Worm (Caenorhabditis elegans) whole organism, midembryonic: Measurements from ENCODE around the gene vab-1.

Experiments used
- T22C8.4 ChIP-seq: fragments of 200-800 bp; sonication (Bioruptor generic); IDR thresholded peaks from 2 replicates; pipeline ENCODE4 v1.3.6; 2022; ENCODE audit warnings: missing genetic modification characterization, missing compliant biosample characterization
- cog-1 ChIP-seq: sonication (generic microtip); optimal IDR thresholded peaks from 2 replicates; lab custom pipeline; 2016; ENCODE audit warnings: missing genetic modification characterization, missing compliant biosample characterization
- flt-1 ChIP-seq: fragments of 200-800 bp; sonication (Bioruptor generic); IDR thresholded peaks from 2 replicates; pipeline ENCODE4 v1.3.6; 2022; ENCODE audit warnings: missing genetic modification characterization, missing compliant biosample characterization
- klf-2 ChIP-seq: fragments of 200-800 bp; sonication (Bioruptor generic); conservative IDR thresholded peaks from 2 replicates; pipeline ENCODE4 v1.3.6; 2022; ENCODE audit warnings: missing genetic modification reagents, missing genetic modification characterization, missing compliant biosample characterization
- med-1 ChIP-seq: sonication (generic microtip); optimal IDR thresholded peaks from 2 replicates; lab custom pipeline; 2017; ENCODE audit warnings: missing genetic modification characterization, mild to moderate bottlenecking, missing compliant biosample characterization, antibody characterized with exemption, missing genetic modification reagents; ENCODE audit not compliant: insufficient read depth
- ref-1 ChIP-seq: fragments of 200-800 bp; sonication (Bioruptor generic); conservative IDR thresholded peaks from 2 replicates; pipeline ENCODE4 v1.3.6; 2022; ENCODE audit warnings: missing genetic modification reagents, missing genetic modification characterization, missing compliant biosample characterization
- tab-1 ChIP-seq: fragments of 200-800 bp; sonication (Bioruptor generic); IDR thresholded peaks from 2 replicates; pipeline ENCODE4 v1.3.6; 2022; ENCODE audit warnings: missing genetic modification characterization, missing compliant biosample characterization
- ztf-23 ChIP-seq: fragments of 200-800 bp; sonication (Bioruptor generic); IDR thresholded peaks from 2 replicates; pipeline ENCODE4 v1.3.6; 2022; ENCODE audit warnings: missing genetic modification reagents, missing genetic modification characterization, missing compliant biosample characterization
- ztf-29 ChIP-seq: fragments of 200-800 bp; sonication (Bioruptor generic); IDR thresholded peaks from 2 replicates; pipeline ENCODE4 v1.3.6; 2022; ENCODE audit warnings: missing genetic modification reagents, missing genetic modification characterization, missing compliant biosample characterization

ce11 chrII:4577391-4577790, 5.6 kb downstream of the vab-1 start:
- TF ChIP-seq flt-1 (GFP tag; lab: Robert Waterston, UW): no peak
- no peak for TF ChIP-seq ztf-23 (GFP tag; lab: Robert Waterston, UW)
- TF ChIP-seq cog-1 (tag; lab: Kevin White, UChicago): no peak
- no peak for TF ChIP-seq ref-1
- TF ChIP-seq T22C8.4 (GFP tag; lab: Robert Waterston, UW): no peak
- TF ChIP-seq med-1 (GFP tag; lab: Kevin White, UChicago): no peak
- TF ChIP-seq tab-1 (GFP tag; lab: Robert Waterston, UW): no peak
- no peak for TF ChIP-seq klf-2
- TF ChIP-seq ztf-29 (GFP tag; lab: Robert Waterston, UW): no peak
